Fruit fly (Drosophila melanogaster) whole organism: Measurements from ENCODE around the gene chinmo.

ENCODE experiments used
- CG8478 ChIP-seq: fragments of >200 bp; optimal IDR thresholded peaks from 2 replicates; lab custom pipeline; 2018; ENCODE audit warnings: inconsistent platforms
- Dll ChIP-seq: fragments of >200 bp; optimal IDR thresholded peaks from 2 replicates; lab custom pipeline; 2017
- EcR ChIP-seq, 2 experiments: fragments of >200 bp; optimal IDR thresholded peaks; 2 replicates each; lab custom pipeline; 2017; ENCODE audit warnings: missing biosample characterization in 2 of 2, missing genetic modification characterization in 2 of 2, missing genetic modification reagents in 2 of 2
- pan ChIP-seq: fragments of >200 bp; optimal IDR thresholded peaks from 2 replicates; lab custom pipeline; 2017
- psq ChIP-seq: fragments of >200 bp; optimal IDR thresholded peaks from 2 replicates; lab custom pipeline; 2017

DNA sequence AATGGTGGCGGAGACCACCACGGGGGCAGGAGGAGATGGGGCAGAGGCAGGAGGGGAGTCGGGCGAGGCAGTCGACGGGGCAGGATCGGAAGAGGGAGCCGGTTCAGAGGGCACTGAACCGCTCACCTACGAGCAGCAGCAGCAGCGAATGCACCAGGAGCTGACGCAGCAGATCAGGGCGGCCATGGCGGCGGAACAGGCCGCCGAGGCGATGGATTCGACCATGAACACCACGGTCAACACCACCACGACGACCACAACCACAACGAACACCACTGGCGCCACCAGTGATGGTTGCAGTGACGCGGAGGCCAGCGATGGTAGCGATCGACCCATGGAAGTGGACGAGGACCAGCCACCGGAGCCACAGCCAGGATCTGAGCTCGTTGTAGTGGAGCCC is 45.2 kb downstream of the chinmo start:
- TF ChIP-seq pan (no peak), psq (lab: Kevin White, UChicago) (no peak), Dll (lab: Kevin White, UChicago) (no peak), CG8478 (no peak), EcR (GFP tag; optimal IDR thresholded peaks at IDR 0.05; lab: Kevin White, UChicago) (no peak)
